Worm (Caenorhabditis elegans) whole organism, L1 larva: ENCODE results near the gene C35A11.2.

Source experiments
- C04F5.9 ChIP-seq: sonication (generic microtip); optimal IDR thresholded peaks from 2 replicates; lab custom pipeline; 2016; ENCODE audit warnings: missing genetic modification characterization, missing compliant biosample characterization
- C16A3.4 ChIP-seq: fragments of 150-350 bp; optimal IDR thresholded peaks from 2 replicates; lab custom pipeline; 2014; ENCODE audit warnings: missing biosample characterization, missing genetic modification characterization
- F16B12.6 ChIP-seq: fragments of 150-350 bp; optimal IDR thresholded peaks from 2 replicates; lab custom pipeline; 2014; ENCODE audit warnings: missing biosample characterization, missing genetic modification characterization
- Y116A8C.19 ChIP-seq: sonication (generic microtip); optimal IDR thresholded peaks from 2 replicates; lab custom pipeline; 2016; ENCODE audit warnings: missing compliant biosample characterization, missing genetic modification characterization, borderline replicate concordance
- aha-1 ChIP-seq: fragments of 150-350 bp; optimal IDR thresholded peaks from 2 replicates; lab custom pipeline; 2014; ENCODE audit warnings: missing biosample characterization, missing genetic modification characterization
- blmp-1 ChIP-seq: fragments of 150-350 bp; optimal IDR thresholded peaks from 2 replicates; lab custom pipeline; 2014; ENCODE audit warnings: missing biosample characterization, missing genetic modification characterization
- ces-1 ChIP-seq: fragments of 150-350 bp; optimal IDR thresholded peaks from 2 replicates; lab custom pipeline; 2014; ENCODE audit warnings: missing biosample characterization, missing genetic modification reagents, missing genetic modification characterization
- dsc-1 ChIP-seq: sonication (generic microtip); optimal IDR thresholded peaks from 2 replicates; lab custom pipeline; 2016; ENCODE audit warnings: mild to moderate bottlenecking, missing genetic modification characterization, missing compliant biosample characterization
- efl-1 ChIP-seq, 4 experiments: fragments of 150-350 bp; optimal IDR thresholded peaks in 3 of 4; peaks in 1 of 4; 1 replicate in 1 of 4; 2 replicates in 3 of 4; lab custom pipeline; 2014; ENCODE audit warnings: missing biosample characterization in 2 of 4, missing genetic modification characterization in 2 of 4, missing genetic modification reagents in 2 of 4
- efl-3 ChIP-seq: fragments of 200-800 bp; sonication (Bioruptor generic); optimal IDR thresholded peaks from 2 replicates; lab custom pipeline; 2018; ENCODE audit warnings: mild to moderate bottlenecking, missing genetic modification characterization, missing compliant biosample characterization
- elt-2 ChIP-seq: sonication (generic microtip); optimal IDR thresholded peaks from 2 replicates; lab custom pipeline; 2016; ENCODE audit warnings: missing genetic modification characterization, mild to moderate bottlenecking, inconsistent platforms, missing compliant biosample characterization, missing genetic modification reagents
- elt-3 ChIP-seq, 6 experiments: fragments of 150-350 bp in 1 of 6; sonication (generic microtip); optimal IDR thresholded peaks; 2 replicates each; lab custom pipeline; 2017 to 2018; ENCODE audit warnings: missing biosample characterization in 6 of 6, missing genetic modification characterization in 6 of 6, inconsistent platforms in 1 of 6
- fkh-10 ChIP-seq: sonication (generic microtip); optimal IDR thresholded peaks from 2 replicates; lab custom pipeline; 2017; ENCODE audit warnings: missing biosample characterization, missing genetic modification reagents, missing genetic modification characterization
- fkh-4 ChIP-seq: sonication (generic microtip); optimal IDR thresholded peaks from 2 replicates; lab custom pipeline; 2016; ENCODE audit warnings: missing compliant biosample characterization, missing genetic modification characterization, borderline replicate concordance
- grh-1 ChIP-seq: fragments of 200-800 bp; sonication (Bioruptor generic); IDR thresholded peaks from 2 replicates; pipeline ENCODE4 v1.3.6; 2022; ENCODE audit warnings: missing genetic modification reagents, missing genetic modification characterization, missing compliant biosample characterization
- lin-13 ChIP-seq: fragments of 150-350 bp; optimal IDR thresholded peaks from 2 replicates; lab custom pipeline; 2014; ENCODE audit warnings: missing biosample characterization, missing genetic modification reagents, missing genetic modification characterization
- lin-14 ChIP-seq: fragments of 200-800 bp; sonication (Bioruptor generic); optimal IDR thresholded peaks from 2 replicates; lab custom pipeline; 2018; ENCODE audit warnings: mild to moderate bottlenecking, missing genetic modification characterization, moderate library complexity, missing compliant biosample characterization
- lin-35 ChIP-seq, 2 experiments: fragments of 150-350 bp; optimal IDR thresholded peaks; 2 replicates each; lab custom pipeline; 2014; ENCODE audit warnings: missing biosample characterization in 2 of 2, missing genetic modification characterization in 2 of 2, missing genetic modification reagents in 2 of 2
- lin-39 ChIP-seq: fragments of 150-350 bp; optimal IDR thresholded peaks from 2 replicates; lab custom pipeline; 2014; ENCODE audit warnings: missing biosample characterization, missing genetic modification reagents, missing genetic modification characterization
- lir-3 ChIP-seq: sonication (generic microtip); optimal IDR thresholded peaks from 2 replicates; lab custom pipeline; 2016; ENCODE audit warnings: mild to moderate bottlenecking, missing genetic modification characterization, moderate library complexity, missing compliant biosample characterization; ENCODE audit not compliant: poor library complexity
- lsy-2 ChIP-seq, 2 experiments: fragments of 150-350 bp; optimal IDR thresholded peaks; 2 replicates each; lab custom pipeline; 2014; ENCODE audit warnings: missing biosample characterization in 2 of 2, missing genetic modification characterization in 2 of 2
- mab-9 ChIP-seq: fragments of 200-800 bp; sonication (Bioruptor generic); IDR thresholded peaks from 2 replicates; pipeline ENCODE4 v1.3.6; 2022; ENCODE audit warnings: missing genetic modification reagents, missing genetic modification characterization, missing compliant biosample characterization
- mdl-1 ChIP-seq, 2 experiments: fragments of 150-350 bp; optimal IDR thresholded peaks; 2 replicates each; lab custom pipeline; 2014 to 2017; ENCODE audit warnings: missing biosample characterization in 2 of 2, missing genetic modification characterization in 2 of 2, inconsistent platforms in 1 of 2
- nhr-19 ChIP-seq: fragments of 200-800 bp; sonication (Bioruptor generic); conservative IDR thresholded peaks from 2 replicates; pipeline ENCODE4 v1.3.6; 2022; ENCODE audit warnings: missing genetic modification characterization, missing compliant biosample characterization
- nhr-20 ChIP-seq: sonication (generic microtip); optimal IDR thresholded peaks from 2 replicates; lab custom pipeline; 2016; ENCODE audit warnings: mild to moderate bottlenecking, missing genetic modification characterization, missing compliant biosample characterization
- nhr-47 ChIP-seq: sonication (generic microtip); optimal IDR thresholded peaks from 2 replicates; lab custom pipeline; 2016; ENCODE audit warnings: mild to moderate bottlenecking, missing genetic modification characterization, moderate library complexity, missing compliant biosample characterization
- nhr-71 ChIP-seq: sonication (generic microtip); optimal IDR thresholded peaks from 2 replicates; lab custom pipeline; 2016; ENCODE audit warnings: mild to moderate bottlenecking, missing genetic modification characterization, moderate library complexity, missing compliant biosample characterization
- nhr-76 ChIP-seq: sonication (generic microtip); optimal IDR thresholded peaks from 2 replicates; lab custom pipeline; 2017; ENCODE audit warnings: missing biosample characterization, missing genetic modification characterization
- nhr-77 ChIP-seq: fragments of 150-350 bp; optimal IDR thresholded peaks from 2 replicates; lab custom pipeline; 2014; ENCODE audit warnings: missing biosample characterization, missing genetic modification characterization
- nhr-85 ChIP-seq: sonication (generic microtip); peaks from one replicate; lab custom pipeline; 2016; ENCODE audit warnings: missing genetic modification characterization, inconsistent platforms, missing compliant biosample characterization
- nhr-90 ChIP-seq: sonication (generic microtip); optimal IDR thresholded peaks from 2 replicates; lab custom pipeline; 2016; ENCODE audit warnings: mild to moderate bottlenecking, missing genetic modification characterization, missing compliant biosample characterization; ENCODE audit not compliant: poor library complexity
- rnt-1 ChIP-seq: sonication (generic microtip); optimal IDR thresholded peaks from 2 replicates; lab custom pipeline; 2016; ENCODE audit warnings: mild to moderate bottlenecking, missing genetic modification characterization, moderate library complexity, missing compliant biosample characterization
- skn-1 ChIP-seq: fragments of 150-350 bp; optimal IDR thresholded peaks from 2 replicates; lab custom pipeline; 2014; ENCODE audit warnings: missing biosample characterization, missing genetic modification characterization
- swsn-7 ChIP-seq: sonication (generic microtip); optimal IDR thresholded peaks from 2 replicates; lab custom pipeline; 2016; ENCODE audit warnings: missing genetic modification characterization, missing compliant biosample characterization
- tbx-2 ChIP-seq: sonication (generic microtip); optimal IDR thresholded peaks from 2 replicates; lab custom pipeline; 2016; ENCODE audit warnings: missing genetic modification characterization, missing compliant biosample characterization
- unc-30 ChIP-seq: sonication (generic microtip); optimal IDR thresholded peaks from 2 replicates; lab custom pipeline; 2017; ENCODE audit warnings: missing biosample characterization, missing genetic modification characterization
- unc-62 ChIP-seq: fragments of 150-350 bp; optimal IDR thresholded peaks from 2 replicates; lab custom pipeline; 2014; ENCODE audit warnings: missing biosample characterization, missing genetic modification reagents, missing genetic modification characterization
- unc-86 ChIP-seq: sonication (generic microtip); optimal IDR thresholded peaks from 2 replicates; lab custom pipeline; 2016; ENCODE audit warnings: missing genetic modification characterization, missing compliant biosample characterization
- unc-98 ChIP-seq: fragments of 200-800 bp; sonication (Bioruptor generic); IDR thresholded peaks from 2 replicates; pipeline ENCODE4 v1.3.6; 2022; ENCODE audit warnings: missing genetic modification characterization, missing compliant biosample characterization
- vab-15 ChIP-seq: sonication (generic microtip); optimal IDR thresholded peaks from 2 replicates; lab custom pipeline; 2017; ENCODE audit warnings: missing genotype, mild to moderate bottlenecking, missing genetic modification characterization, missing compliant biosample characterization
- zag-1 ChIP-seq: fragments of 150-350 bp; optimal IDR thresholded peaks from 2 replicates; lab custom pipeline; 2014; ENCODE audit warnings: missing biosample characterization, missing genetic modification characterization
- zip-4 ChIP-seq: fragments of 200-800 bp; sonication (Bioruptor generic); optimal IDR thresholded peaks from 2 replicates; lab custom pipeline; 2018; ENCODE audit warnings: mild to moderate bottlenecking, missing genetic modification characterization, moderate library complexity, missing compliant biosample characterization
- ztf-4 ChIP-seq: fragments of 150-350 bp; optimal IDR thresholded peaks from 2 replicates; lab custom pipeline; 2014; ENCODE audit warnings: missing biosample characterization, missing genetic modification characterization

The C35A11.2 gene

ce11 chrV:5408921-5409320 is 22.8 kb downstream of the C35A11.2 start:
- TF ChIP-seq aha-1 (tag; lab: Kevin White, UChicago) (no peak), swsn-7 (no peak), lir-3 (tag; lab: Kevin White, UChicago) (no peak), nhr-71 (peak; percentile 31), dsc-1 (no peak), F16B12.6 (tag; lab: Kevin White, UChicago) (no peak), zag-1 (tag; lab: Kevin White, UChicago) (no peak), mab-9 (GFP tag; lab: Robert Waterston, UW) (no peak), lin-14 (peak; percentile 75), rnt-1 (tag; lab: Kevin White, UChicago) (no peak), C16A3.4 (tag; lab: Kevin White, UChicago) (no peak), nhr-90 (tag; lab: Kevin White, UChicago) (no peak), unc-98 (GFP tag; lab: Robert Waterston, UW) (no peak)

ce11 chrV:5410679-5411078 is 24.6 kb downstream of the C35A11.2 start, which contains the start of gene F08F3.4:
TSS of gene F08F3.4 (plus strand) at chrV:5410955.
- TF ChIP-seq nhr-77 (tag; lab: Kevin White, UChicago), result no peak
- TF ChIP-seq nhr-90 (tag; lab: Kevin White, UChicago), result peak; percentile 26
- peak; percentile 69 for TF ChIP-seq nhr-19
- TF ChIP-seq unc-30 (tag; lab: Kevin White, UChicago), result no peak
- TF ChIP-seq dsc-1, result no peak
- no peak for TF ChIP-seq zip-4 (GFP tag; lab: Kevin White, UChicago)
- TF ChIP-seq unc-86 (tag; lab: Kevin White, UChicago), result no peak
- peak; percentile 85 for TF ChIP-seq lin-14
- peak; percentile 98 for TF ChIP-seq nhr-85 (tag; lab: Kevin White, UChicago)
- no peak for TF ChIP-seq fkh-4
- TF ChIP-seq nhr-76 (tag; lab: Kevin White, UChicago), result no peak
- TF ChIP-seq Y116A8C.19 (tag; lab: Kevin White, UChicago), result no peak
- no peak for TF ChIP-seq unc-62 (GFP tag; lab: Kevin White, UChicago)
- peak; percentile 73 for TF ChIP-seq nhr-20
- TF ChIP-seq nhr-47 (tag; lab: Kevin White, UChicago), result peak; percentile 3
- no peak for TF ChIP-seq ztf-4 (tag; lab: Kevin White, UChicago)
- TF ChIP-seq mdl-1 (tag; optimal IDR thresholded peaks at IDR 0.05; lab: Kevin White, UChicago), result peak in 1 of 2 experiments; percentile 63
- TF ChIP-seq C04F5.9, result no peak
- TF ChIP-seq elt-2 (tag; lab: Kevin White, UChicago), result no peak
- peak in 1 of 2 experiments; percentile 16 for TF ChIP-seq lin-35 (GFP tag; optimal IDR thresholded peaks at IDR 0.05; lab: Kevin White, UChicago)
- TF ChIP-seq grh-1 (GFP tag; lab: Robert Waterston, UW), result peak; percentile 76
- no peak for TF ChIP-seq lin-13 (GFP tag; lab: Kevin White, UChicago)
- peak; percentile 45 for TF ChIP-seq tbx-2 (tag; lab: Kevin White, UChicago)
- TF ChIP-seq lin-39, result no peak
- no peak for TF ChIP-seq efl-3 (GFP tag; lab: Kevin White, UChicago)
- no peak for TF ChIP-seq efl-1 (optimal IDR thresholded peaks at IDR 0.05; lab: Kevin White, UChicago)
- peak in 1 of 2 experiments; percentile 84 for TF ChIP-seq efl-1 (GFP tag; optimal IDR thresholded peaks at IDR 0.05 in 1 of 2; lab: Kevin White, UChicago)
- peak; percentile 59 for TF ChIP-seq nhr-71
- TF ChIP-seq elt-3 (tag; optimal IDR thresholded peaks at IDR 0.05; lab: Kevin White, UChicago), result peak in 2 of 6 experiments; percentile 32 to 65

ce11 chrV:5412808-5413405 is 26.8 kb downstream of the C35A11.2 start, which contains the start of gene F08F3.10:
TSS of gene F08F3.10 (plus strand) at chrV:5413355.
- TF ChIP-seq elt-3 (tag; optimal IDR thresholded peaks at IDR 0.05; lab: Kevin White, UChicago) (peak in 1 of 6 experiments; percentile 32), unc-62 (GFP tag; lab: Kevin White, UChicago) (no peak), nhr-20 (peak; percentile 41), blmp-1 (peak; percentile 41), nhr-90 (tag; lab: Kevin White, UChicago) (peak; percentile 7), efl-1 (optimal IDR thresholded peaks at IDR 0.05; lab: Kevin White, UChicago) (no peak), efl-1 (GFP tag; optimal IDR thresholded peaks at IDR 0.05 in 1 of 2; lab: Kevin White, UChicago) (peak in 1 of 2 experiments; percentile 61), fkh-10 (GFP tag; lab: Kevin White, UChicago) (no peak), lin-35 (GFP tag; optimal IDR thresholded peaks at IDR 0.05; lab: Kevin White, UChicago) (peak in 1 of 2 experiments; percentile 13), grh-1 (GFP tag; lab: Robert Waterston, UW) (peak; percentile 27; the same call in 1 of the 2 replicates), nhr-85 (tag; lab: Kevin White, UChicago) (peak; percentile 79), skn-1 (tag; lab: Kevin White, UChicago) (no peak), F16B12.6 (tag; lab: Kevin White, UChicago) (no peak), vab-15 (tag; lab: Kevin White, UChicago) (no peak), ces-1 (GFP tag; lab: Kevin White, UChicago) (no peak), lin-13 (GFP tag; lab: Kevin White, UChicago) (no peak), nhr-71 (peak; percentile 16), lsy-2 (tag; optimal IDR thresholded peaks at IDR 0.05; lab: Kevin White, UChicago) (peak in 1 of 2 experiments; percentile 7)
